Worm (Caenorhabditis elegans): ENCODE data around the gene pph-1.

ce11 chrV:10667284-10667683 is 35.1 kb upstream of the pph-1 start, which contains the start of gene twk-12:
- no peak for TF ChIP-seq aly-2 (tag; optimal IDR thresholded peaks at IDR 0.05)
- TF ChIP-seq R02D3.7 (tag; optimal IDR thresholded peaks at IDR 0.05) = no peak
- no peak for TF ChIP-seq egl-27 (tag; optimal IDR thresholded peaks at IDR 0.05)
- TF ChIP-seq fkh-10 (GFP tag; optimal IDR thresholded peaks at IDR 0.05) = no peak
- no peak for TF ChIP-seq snpc-4 (tag; optimal IDR thresholded peaks at IDR 0.05)
- no peak for TF ChIP-seq nhr-23 (tag; optimal IDR thresholded peaks at IDR 0.05)

Measured in whole organism, L3 larva.